Fruit fly (Drosophila melanogaster) whole organism, embryonic: ENCODE results near the gene CG9630.

Experiments
- B-H2 ChIP-seq: fragments of 200-800 bp; sonication (Bioruptor generic); optimal IDR thresholded peaks from 2 replicates; lab custom pipeline; 2018; ENCODE audit warnings: missing biosample characterization, mild to moderate bottlenecking, missing genetic modification characterization
- Bgb ChIP-seq: fragments of 200-800 bp; sonication (Bioruptor generic); IDR thresholded peaks from 2 replicates; pipeline ENCODE4 v1.3.6; 2022; ENCODE audit warnings: missing biosample characterization, missing genetic modification characterization; ENCODE audit not compliant: partially characterized antibody
- BtbVII ChIP-seq: fragments of 200-800 bp; sonication (Bioruptor generic); optimal IDR thresholded peaks from 3 replicates; lab custom pipeline; 2017; ENCODE audit warnings: missing biosample characterization, mild to moderate bottlenecking, missing genetic modification characterization
- Bteb2 ChIP-seq: fragments of 200-800 bp; sonication (Bioruptor generic); optimal IDR thresholded peaks from 2 replicates; lab custom pipeline; 2016; ENCODE audit warnings: missing biosample characterization, missing genetic modification characterization
- CG10565 ChIP-seq: fragments of 200-800 bp; sonication (Bioruptor generic); optimal IDR thresholded peaks from 3 replicates; lab custom pipeline; 2016; ENCODE audit warnings: missing biosample characterization, mild to moderate bottlenecking, missing genetic modification characterization
- CG10959 ChIP-seq: fragments of 200-800 bp; sonication (Bioruptor generic); IDR thresholded peaks from 2 replicates; pipeline ENCODE4 v1.3.6; 2022; ENCODE audit warnings: missing biosample characterization, missing genetic modification characterization
- CG12104 ChIP-seq: fragments of 200-800 bp; sonication (Bioruptor generic); optimal IDR thresholded peaks from 3 replicates; lab custom pipeline; 2016; ENCODE audit warnings: missing biosample characterization, missing genetic modification characterization
- CG1233 ChIP-seq: fragments of 200-800 bp; sonication (Bioruptor generic); optimal IDR thresholded peaks from 4 replicates; lab custom pipeline; 2018; ENCODE audit warnings: missing biosample characterization, mild to moderate bottlenecking, missing genetic modification characterization
- CG13287 ChIP-seq: fragments of 200-800 bp; sonication (Bioruptor generic); IDR thresholded peaks from 2 replicates; pipeline ENCODE4 v1.3.6; 2022; ENCODE audit warnings: missing biosample characterization, missing genetic modification characterization; ENCODE audit not compliant: partially characterized antibody
- CG13775 ChIP-seq: fragments of 200-800 bp; sonication (Bioruptor generic); optimal IDR thresholded peaks from 3 replicates; lab custom pipeline; 2017; ENCODE audit warnings: missing biosample characterization, mild to moderate bottlenecking, missing genetic modification characterization
- CG15696 ChIP-seq: fragments of 200-800 bp; sonication (Bioruptor generic); optimal IDR thresholded peaks from 2 replicates; lab custom pipeline; 2019; ENCODE audit warnings: missing biosample characterization, mild to moderate bottlenecking, missing genetic modification characterization, moderate library complexity
- CG16813 ChIP-seq: fragments of 200-800 bp; sonication (Bioruptor generic); IDR thresholded peaks from 3 replicates; pipeline ENCODE4 v1.3.6; 2022; ENCODE audit warnings: missing biosample characterization, missing genetic modification characterization; ENCODE audit not compliant: partially characterized antibody
- CG17385 ChIP-seq: fragments of 200-800 bp; sonication (Bioruptor generic); optimal IDR thresholded peaks from 3 replicates; lab custom pipeline; 2018; ENCODE audit warnings: missing biosample characterization, mild to moderate bottlenecking, missing genetic modification characterization
- CG33557 ChIP-seq: fragments of 200-800 bp; sonication (Bioruptor generic); optimal IDR thresholded peaks from 2 replicates; lab custom pipeline; 2019; ENCODE audit warnings: missing biosample characterization, mild to moderate bottlenecking, missing genetic modification characterization, moderate library complexity
- CG3847 ChIP-seq: fragments of 200-800 bp; sonication (Bioruptor generic); IDR thresholded peaks from 2 replicates; pipeline ENCODE4 v1.3.6; 2022; ENCODE audit warnings: missing biosample characterization, missing genetic modification characterization
- CG4617 ChIP-seq: fragments of 200-800 bp; sonication (Bioruptor generic); optimal IDR thresholded peaks from 3 replicates; lab custom pipeline; 2016; ENCODE audit warnings: missing biosample characterization, missing genetic modification characterization, borderline replicate concordance
- CG4730 ChIP-seq: fragments of 200-800 bp; sonication (Bioruptor generic); IDR thresholded peaks from 2 replicates; pipeline ENCODE4 v1.3.6; 2022; ENCODE audit warnings: missing biosample characterization, missing genetic modification characterization
- CG6813 ChIP-seq: fragments of 200-800 bp; sonication (Bioruptor generic); optimal IDR thresholded peaks from 2 replicates; lab custom pipeline; 2017; ENCODE audit warnings: missing biosample characterization, missing genetic modification characterization, mild to moderate bottlenecking, moderate library complexity, missing genetic modification reagents
- CG7271 ChIP-seq: fragments of 200-800 bp; sonication (Bioruptor generic); optimal IDR thresholded peaks from 2 replicates; lab custom pipeline; 2018; ENCODE audit warnings: missing biosample characterization, mild to moderate bottlenecking, missing genetic modification characterization, moderate library complexity
- CG7357 ChIP-seq: fragments of 200-800 bp; sonication (Bioruptor generic); IDR thresholded peaks from 3 replicates; pipeline ENCODE4 v1.3.6; 2022; ENCODE audit warnings: missing biosample characterization, missing genetic modification characterization
- CG7928 ChIP-seq: fragments of 200-800 bp; sonication (Bioruptor generic); optimal IDR thresholded peaks from 2 replicates; lab custom pipeline; 2017; ENCODE audit warnings: missing biosample characterization, mild to moderate bottlenecking, missing genetic modification characterization
- CG8478 ChIP-seq: fragments of >200 bp; optimal IDR thresholded peaks from 2 replicates; lab custom pipeline; 2018
- CG9797 ChIP-seq: fragments of 200-800 bp; sonication (Bioruptor generic); optimal IDR thresholded peaks from 3 replicates; lab custom pipeline; 2018; ENCODE audit warnings: missing biosample characterization, mild to moderate bottlenecking, missing genetic modification characterization
- Dbx ChIP-seq: fragments of 200-800 bp; sonication (Bioruptor generic); IDR thresholded peaks from 3 replicates; pipeline ENCODE4 v1.3.6; 2022; ENCODE audit warnings: missing biosample characterization, missing genetic modification characterization
- Dek ChIP-seq: fragments of 200-800 bp; sonication (Bioruptor generic); optimal IDR thresholded peaks from 3 replicates; lab custom pipeline; 2019; ENCODE audit warnings: missing biosample characterization, mild to moderate bottlenecking, missing genetic modification characterization, moderate library complexity
- E2f1 ChIP-seq: fragments of 200-800 bp; sonication (Bioruptor generic); IDR thresholded peaks from 2 replicates; pipeline ENCODE4 v1.3.6; 2022; ENCODE audit warnings: missing biosample characterization, missing genetic modification characterization
- E2f2 ChIP-seq: fragments of 200-800 bp; sonication (Bioruptor generic); IDR thresholded peaks from 2 replicates; pipeline ENCODE4 v1.3.6; 2022; ENCODE audit warnings: missing biosample characterization, missing genetic modification characterization
- HLH54F ChIP-seq: fragments of 200-800 bp; sonication (Bioruptor generic); optimal IDR thresholded peaks from 3 replicates; lab custom pipeline; 2016; ENCODE audit warnings: missing biosample characterization, missing genetic modification characterization
- Hey ChIP-seq: fragments of 200-800 bp; sonication (Bioruptor generic); optimal IDR thresholded peaks from 3 replicates; lab custom pipeline; 2018; ENCODE audit warnings: missing biosample characterization, mild to moderate bottlenecking, missing genetic modification characterization
- Kr ChIP-seq: fragments of 200-800 bp; sonication (Bioruptor generic); optimal IDR thresholded peaks from 2 replicates; lab custom pipeline; 2017; ENCODE audit warnings: missing biosample characterization, mild to moderate bottlenecking, missing genetic modification characterization
- Med ChIP-seq: fragments of 200-800 bp; sonication (Bioruptor generic); peaks from one replicate; lab custom pipeline; 2016; ENCODE audit warnings: missing biosample characterization, missing genetic modification characterization, mild to moderate bottlenecking, inconsistent platforms, moderate library complexity
- Oaz ChIP-seq: fragments of 200-800 bp; sonication (Bioruptor generic); IDR thresholded peaks from 2 replicates; pipeline ENCODE4 v1.3.6; 2022; ENCODE audit warnings: missing biosample characterization, missing genetic modification characterization
- Oli ChIP-seq: fragments of 200-800 bp; sonication (Bioruptor generic); optimal IDR thresholded peaks from 2 replicates; lab custom pipeline; 2018; ENCODE audit warnings: missing biosample characterization, mild to moderate bottlenecking, missing genetic modification characterization, moderate library complexity
- Opbp ChIP-seq: fragments of 200-800 bp; sonication (Bioruptor generic); IDR thresholded peaks from 3 replicates; pipeline ENCODE4 v1.3.6; 2022; ENCODE audit warnings: missing biosample characterization, missing genetic modification characterization; ENCODE audit not compliant: partially characterized antibody
- Ptx1 ChIP-seq: fragments of 200-800 bp; sonication (Bioruptor generic); IDR thresholded peaks from 2 replicates; pipeline ENCODE4 v1.3.6; 2022; ENCODE audit warnings: missing biosample characterization, missing genetic modification characterization
- Sin3A ChIP-seq: fragments of >200 bp; optimal IDR thresholded peaks from 2 replicates; lab custom pipeline; 2018
- Stat92E ChIP-seq, 3 experiments: fragments of >200 bp in 2 of 3; fragments of 200-800 bp in 1 of 3; sonication (Bioruptor generic) in 1 of 3; optimal IDR thresholded peaks; 2 replicates each; lab custom pipeline; 2017 to 2019; ENCODE audit warnings: missing biosample characterization in 3 of 3, missing genetic modification characterization in 3 of 3, mild to moderate bottlenecking in 1 of 3, moderate library complexity in 1 of 3
- bab2 ChIP-seq: fragments of 200-800 bp; sonication (Bioruptor generic); optimal IDR thresholded peaks from 2 replicates; lab custom pipeline; 2016; ENCODE audit warnings: missing biosample characterization, missing genetic modification characterization
- bowl ChIP-seq: fragments of 200-800 bp; sonication (Bioruptor generic); IDR thresholded peaks from 2 replicates; pipeline ENCODE4 v1.3.6; 2022; ENCODE audit warnings: missing biosample characterization, missing genetic modification characterization
- dysf ChIP-seq: fragments of 200-800 bp; sonication (Bioruptor generic); IDR thresholded peaks from 3 replicates; pipeline ENCODE4 v1.3.6; 2022; ENCODE audit warnings: missing biosample characterization, missing genetic modification characterization
- ewg ChIP-seq: fragments of 200-800 bp; sonication (Bioruptor generic); optimal IDR thresholded peaks from 3 replicates; lab custom pipeline; 2017; ENCODE audit warnings: mild to moderate bottlenecking, missing biosample characterization, missing genetic modification reagents, missing genetic modification characterization
- inv ChIP-seq: fragments of 200-800 bp; sonication (Bioruptor generic); IDR thresholded peaks from 2 replicates; pipeline ENCODE4 v1.3.6; 2022; ENCODE audit warnings: missing biosample characterization, missing genetic modification characterization; ENCODE audit not compliant: partially characterized antibody
- mld ChIP-seq: fragments of 200-800 bp; sonication (Bioruptor generic); IDR thresholded peaks from 3 replicates; pipeline ENCODE4 v1.3.6; 2022; ENCODE audit warnings: missing biosample characterization, missing genetic modification characterization; ENCODE audit not compliant: partially characterized antibody
- odd ChIP-seq: fragments of 200-800 bp; sonication (Bioruptor generic); optimal IDR thresholded peaks from 2 replicates; lab custom pipeline; 2017; ENCODE audit warnings: missing biosample characterization, mild to moderate bottlenecking, missing genetic modification characterization
- onecut ChIP-seq: fragments of 200-800 bp; sonication (Bioruptor generic); IDR thresholded peaks from 2 replicates; pipeline ENCODE4 v1.3.6; 2022; ENCODE audit warnings: missing biosample characterization, missing genetic modification characterization
- p53 ChIP-seq: fragments of 200-800 bp; sonication (Bioruptor generic); optimal IDR thresholded peaks from 2 replicates; lab custom pipeline; 2016; ENCODE audit warnings: missing biosample characterization, missing genetic modification characterization
- pfk ChIP-seq: fragments of 200-800 bp; sonication (Bioruptor generic); optimal IDR thresholded peaks from 2 replicates; lab custom pipeline; 2018; ENCODE audit warnings: missing biosample characterization, mild to moderate bottlenecking, missing genetic modification characterization, moderate library complexity
- schlank ChIP-seq: fragments of 200-800 bp; sonication (Bioruptor generic); optimal IDR thresholded peaks from 2 replicates; lab custom pipeline; 2018; ENCODE audit warnings: missing biosample characterization, mild to moderate bottlenecking, missing genetic modification characterization
- stc ChIP-seq: fragments of 200-800 bp; sonication (Bioruptor generic); IDR thresholded peaks from 2 replicates; pipeline ENCODE4 v1.3.6; 2022; ENCODE audit warnings: missing biosample characterization, missing genetic modification characterization
- trem ChIP-seq: fragments of 200-800 bp; optimal IDR thresholded peaks from 3 replicates; lab custom pipeline; 2019; ENCODE audit warnings: missing biosample characterization, mild to moderate bottlenecking, missing genetic modification characterization, moderate library complexity
- zen2 ChIP-seq: fragments of 200-800 bp; sonication (Bioruptor generic); IDR thresholded peaks from 3 replicates; pipeline ENCODE4 v1.3.6; 2022; ENCODE audit warnings: missing biosample characterization, missing genetic modification characterization; ENCODE audit not compliant: partially characterized antibody

CG9630 gene

dm6 chr3R:8269740-8270139 lies at the start of gene CG9630 (continued):
- TF ChIP-seq schlank (tag; lab: Kevin White, UChicago) (no peak), bab2 (GFP tag; lab: Kevin White, UChicago) (no peak), E2f2 (peak; percentile 100), CG7357 (GFP tag; lab: Robert Waterston, UW) (no peak), dysf (GFP tag; lab: Robert Waterston, UW) (no peak), bowl (no peak), pfk (GFP tag; lab: Kevin White, UChicago) (no peak), CG16813 (peak; percentile 59; the same call in 1 of the 3 replicates), CG17385 (no peak), Sin3A (lab: Kevin White, UChicago) (peak; percentile 56), CG4730 (GFP tag; lab: Robert Waterston, UW) (no peak), CG3847 (GFP tag; lab: Robert Waterston, UW) (peak; percentile 88), Hey (no peak), trem (tag; lab: Kevin White, UChicago) (peak; percentile 84), Oaz (GFP tag; lab: Robert Waterston, UW) (no peak), CG10565 (GFP tag; lab: Kevin White, UChicago) (no peak), stc (GFP tag; lab: Robert Waterston, UW) (no peak), mld (GFP tag; lab: Robert Waterston, UW) (0 out of 3 replicates have a peak, but pooled peaks have one; percentile 37), Bteb2 (GFP tag; lab: Kevin White, UChicago) (no peak), onecut (no peak), CG13287 (GFP tag; lab: Robert Waterston, UW) (peak; percentile 80), Dek (tag; lab: Kevin White, UChicago) (no peak), Ptx1 (GFP tag; lab: Robert Waterston, UW) (no peak), CG33557 (GFP tag; lab: Kevin White, UChicago) (no peak), CG1233 (GFP tag; lab: Kevin White, UChicago) (no peak), CG6813 (GFP tag; lab: Kevin White, UChicago) (no peak), E2f1 (GFP tag; lab: Robert Waterston, UW) (no peak), odd (GFP tag; lab: Kevin White, UChicago) (no peak), Dbx (no peak), p53 (GFP tag; lab: Kevin White, UChicago) (no peak), CG12104 (GFP tag; lab: Kevin White, UChicago) (no peak), CG4617 (GFP tag; lab: Kevin White, UChicago) (peak; percentile 61), Oli (tag; lab: Kevin White, UChicago) (no peak), CG10959 (GFP tag; lab: Robert Waterston, UW) (no peak), CG7271 (tag; lab: Kevin White, UChicago) (no peak), ewg (GFP tag; lab: Kevin White, UChicago) (peak; percentile 1), CG7928 (GFP tag; lab: Kevin White, UChicago) (peak; percentile 13), CG15696 (no peak), Med (GFP tag; lab: Kevin White, UChicago) (peak; percentile 87), zen2 (peak; percentile 68; the same call in 2 of the 3 replicates), CG9797 (GFP tag; lab: Kevin White, UChicago) (peak; percentile 97), Opbp (GFP tag; lab: Robert Waterston, UW) (peak; percentile 74), inv (GFP tag; lab: Robert Waterston, UW) (peak; percentile 43; the same call in 1 of the 2 replicates), Kr (no peak), Stat92E (GFP tag; optimal IDR thresholded peaks at IDR 0.05; lab: Kevin White, UChicago) (peak in 1 of 3 experiments; percentile 45), CG13775 (GFP tag; lab: Kevin White, UChicago) (no peak), Bgb (GFP tag; lab: Robert Waterston, UW) (peak; percentile 73), B-H2 (GFP tag; lab: Kevin White, UChicago) (no peak), CG8478 (lab: Kevin White, UChicago) (no peak), BtbVII (GFP tag; lab: Kevin White, UChicago) (no peak), HLH54F (GFP tag; lab: Kevin White, UChicago) (no peak)
